Fruit fly (Drosophila melanogaster) S2 (cell line): ENCODE results near the gene AOX4.

ENCODE experiments used
- CG8478 ChIP-seq: fragments of >200 bp; optimal IDR thresholded peaks from 2 replicates; lab custom pipeline; 2018
- CTCF ChIP-seq, 2 experiments: fragments of >200 bp; optimal IDR thresholded peaks; 2 replicates each; lab custom pipeline; 2018

DNA sequence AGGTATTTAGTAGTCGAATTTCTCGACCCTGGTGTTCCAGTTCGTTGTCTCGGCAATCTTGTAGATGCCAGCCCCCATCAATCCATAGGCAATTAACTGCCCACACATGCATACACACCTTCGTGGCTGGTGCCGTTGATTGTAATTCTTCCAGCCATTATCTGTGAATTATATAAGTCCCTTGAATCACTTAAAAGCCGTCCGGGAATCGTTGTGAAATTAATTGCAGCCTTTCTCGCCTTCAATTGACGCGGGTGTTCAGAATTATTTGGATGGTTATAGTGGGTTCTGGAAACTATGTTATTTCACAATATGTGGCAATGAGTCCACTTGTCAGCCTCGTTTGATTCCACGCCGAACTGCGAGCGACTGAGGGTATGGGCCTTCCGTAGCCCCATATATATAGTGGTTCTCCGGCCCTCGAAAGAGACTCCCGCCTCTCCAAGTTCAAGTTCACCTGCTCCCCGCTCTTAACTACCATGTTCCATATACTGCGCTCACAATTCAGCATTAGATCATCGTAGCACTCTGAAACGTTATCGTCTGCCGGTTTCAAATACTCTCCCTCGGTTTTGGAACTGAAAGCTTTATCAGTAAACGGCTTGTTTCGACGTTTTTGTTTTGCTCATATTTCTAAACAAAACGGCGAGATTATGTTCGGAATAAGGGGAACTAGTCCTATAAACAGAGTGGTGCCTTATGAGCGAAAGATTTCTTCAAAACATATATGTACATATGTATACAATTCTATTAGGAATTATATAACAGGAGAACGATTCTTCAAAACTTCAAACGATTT is 15.5 kb downstream of the AOX4 start, which contains the start of gene AOX1:
- TF ChIP-seq CG8478 (lab: Kevin White, UChicago) (no peak), CTCF (optimal IDR thresholded peaks at IDR 0.05; lab: Kevin White, UChicago) (no peak)
